Worm (Caenorhabditis elegans) whole organism, L1 larva: ENCODE results near the gene F28H7.3.

ENCODE experiments used
- Y116A8C.19 ChIP-seq: sonication (generic microtip); optimal IDR thresholded peaks from 2 replicates; lab custom pipeline; 2016; ENCODE audit warnings: missing compliant biosample characterization, missing genetic modification characterization, borderline replicate concordance
- aha-1 ChIP-seq: fragments of 150-350 bp; optimal IDR thresholded peaks from 2 replicates; lab custom pipeline; 2014; ENCODE audit warnings: missing biosample characterization, missing genetic modification characterization
- blmp-1 ChIP-seq: fragments of 150-350 bp; optimal IDR thresholded peaks from 2 replicates; lab custom pipeline; 2014; ENCODE audit warnings: missing biosample characterization, missing genetic modification characterization
- ceh-63 ChIP-seq: fragments of 200-800 bp; sonication (Bioruptor generic); optimal IDR thresholded peaks from 2 replicates; lab custom pipeline; 2018; ENCODE audit warnings: mild to moderate bottlenecking, missing genetic modification characterization, missing compliant biosample characterization
- ceh-82 ChIP-seq, 3 experiments: fragments of 150-350 bp in 1 of 3; sonication (generic microtip) in 2 of 3; optimal IDR thresholded peaks; 2 replicates each; lab custom pipeline; 2014 to 2017; ENCODE audit warnings: missing biosample characterization in 3 of 3, missing genetic modification characterization in 3 of 3
- dpl-1 ChIP-seq, 3 experiments: fragments of 150-350 bp in 2 of 3; sonication (generic microtip) in 1 of 3; optimal IDR thresholded peaks; 2 replicates each; lab custom pipeline; 2014 to 2017; ENCODE audit warnings: missing biosample characterization in 3 of 3, missing genetic modification characterization in 3 of 3, missing genetic modification reagents in 3 of 3
- dsc-1 ChIP-seq: sonication (generic microtip); optimal IDR thresholded peaks from 2 replicates; lab custom pipeline; 2016; ENCODE audit warnings: mild to moderate bottlenecking, missing genetic modification characterization, missing compliant biosample characterization
- efl-1 ChIP-seq, 4 experiments: fragments of 150-350 bp; optimal IDR thresholded peaks in 3 of 4; peaks in 1 of 4; 1 replicate in 1 of 4; 2 replicates in 3 of 4; lab custom pipeline; 2014; ENCODE audit warnings: missing biosample characterization in 2 of 4, missing genetic modification characterization in 2 of 4, missing genetic modification reagents in 2 of 4
- efl-3 ChIP-seq: fragments of 200-800 bp; sonication (Bioruptor generic); optimal IDR thresholded peaks from 2 replicates; lab custom pipeline; 2018; ENCODE audit warnings: mild to moderate bottlenecking, missing genetic modification characterization, missing compliant biosample characterization
- egl-13 ChIP-seq: sonication (generic microtip); optimal IDR thresholded peaks from 2 replicates; lab custom pipeline; 2016; ENCODE audit warnings: missing genotype, missing genetic modification reagents, missing genetic modification characterization, missing compliant biosample characterization
- fkh-4 ChIP-seq: sonication (generic microtip); optimal IDR thresholded peaks from 2 replicates; lab custom pipeline; 2016; ENCODE audit warnings: missing compliant biosample characterization, missing genetic modification characterization, borderline replicate concordance
- fkh-8 ChIP-seq: sonication (generic microtip); optimal IDR thresholded peaks from 2 replicates; lab custom pipeline; 2016; ENCODE audit warnings: mild to moderate bottlenecking, missing genetic modification characterization, missing compliant biosample characterization
- fos-1 ChIP-seq: fragments of 150-350 bp; optimal IDR thresholded peaks from 2 replicates; lab custom pipeline; 2014; ENCODE audit warnings: missing biosample characterization, missing genetic modification characterization
- grh-1 ChIP-seq: fragments of 200-800 bp; sonication (Bioruptor generic); IDR thresholded peaks from 2 replicates; pipeline ENCODE4 v1.3.6; 2022; ENCODE audit warnings: missing genetic modification reagents, missing genetic modification characterization, missing compliant biosample characterization
- hlh-17 ChIP-seq: fragments of 200-800 bp; sonication (Bioruptor generic); optimal IDR thresholded peaks from 2 replicates; lab custom pipeline; 2018; ENCODE audit warnings: missing genetic modification characterization, mild to moderate bottlenecking, missing compliant biosample characterization, moderate library complexity, borderline replicate concordance
- hpl-2 ChIP-seq: fragments of 150-350 bp; optimal IDR thresholded peaks from 2 replicates; lab custom pipeline; 2014; ENCODE audit warnings: missing biosample characterization, missing genetic modification reagents, missing genetic modification characterization
- isw-1 ChIP-seq: fragments of 200-800 bp; sonication (Bioruptor generic); IDR thresholded peaks from 2 replicates; pipeline ENCODE4 v1.3.6; 2022; ENCODE audit warnings: missing genetic modification characterization, missing compliant biosample characterization
- jun-1 ChIP-seq: fragments of 150-350 bp; optimal IDR thresholded peaks from 2 replicates; lab custom pipeline; 2014; ENCODE audit warnings: missing biosample characterization, missing genetic modification reagents, missing genetic modification characterization
- lin-13 ChIP-seq: fragments of 150-350 bp; optimal IDR thresholded peaks from 2 replicates; lab custom pipeline; 2014; ENCODE audit warnings: missing biosample characterization, missing genetic modification reagents, missing genetic modification characterization
- lin-35 ChIP-seq, 2 experiments: fragments of 150-350 bp; optimal IDR thresholded peaks; 2 replicates each; lab custom pipeline; 2014; ENCODE audit warnings: missing biosample characterization in 2 of 2, missing genetic modification characterization in 2 of 2, missing genetic modification reagents in 2 of 2
- lin-39 ChIP-seq: fragments of 150-350 bp; optimal IDR thresholded peaks from 2 replicates; lab custom pipeline; 2014; ENCODE audit warnings: missing biosample characterization, missing genetic modification reagents, missing genetic modification characterization
- lir-3 ChIP-seq: sonication (generic microtip); optimal IDR thresholded peaks from 2 replicates; lab custom pipeline; 2016; ENCODE audit warnings: mild to moderate bottlenecking, missing genetic modification characterization, moderate library complexity, missing compliant biosample characterization; ENCODE audit not compliant: poor library complexity
- lsy-2 ChIP-seq, 2 experiments: fragments of 150-350 bp; optimal IDR thresholded peaks; 2 replicates each; lab custom pipeline; 2014; ENCODE audit warnings: missing biosample characterization in 2 of 2, missing genetic modification characterization in 2 of 2
- mab-9 ChIP-seq: fragments of 200-800 bp; sonication (Bioruptor generic); IDR thresholded peaks from 2 replicates; pipeline ENCODE4 v1.3.6; 2022; ENCODE audit warnings: missing genetic modification reagents, missing genetic modification characterization, missing compliant biosample characterization
- mdl-1 ChIP-seq, 2 experiments: fragments of 150-350 bp; optimal IDR thresholded peaks; 2 replicates each; lab custom pipeline; 2014 to 2017; ENCODE audit warnings: missing biosample characterization in 2 of 2, missing genetic modification characterization in 2 of 2, inconsistent platforms in 1 of 2
- mep-1 ChIP-seq: fragments of 150-350 bp; optimal IDR thresholded peaks from 2 replicates; lab custom pipeline; 2014; ENCODE audit warnings: missing biosample characterization, missing genetic modification characterization
- nhr-12 ChIP-seq: sonication (generic microtip); optimal IDR thresholded peaks from 2 replicates; lab custom pipeline; 2017; ENCODE audit warnings: missing biosample characterization, missing genetic modification characterization
- nhr-237 ChIP-seq: fragments of 150-350 bp; optimal IDR thresholded peaks from 2 replicates; lab custom pipeline; 2014; ENCODE audit warnings: missing biosample characterization, missing genetic modification characterization
- nhr-28 ChIP-seq: fragments of 150-350 bp; optimal IDR thresholded peaks from 2 replicates; lab custom pipeline; 2014; ENCODE audit warnings: missing biosample characterization, missing genetic modification characterization
- nhr-47 ChIP-seq: sonication (generic microtip); optimal IDR thresholded peaks from 2 replicates; lab custom pipeline; 2016; ENCODE audit warnings: mild to moderate bottlenecking, missing genetic modification characterization, moderate library complexity, missing compliant biosample characterization
- nhr-71 ChIP-seq: sonication (generic microtip); optimal IDR thresholded peaks from 2 replicates; lab custom pipeline; 2016; ENCODE audit warnings: mild to moderate bottlenecking, missing genetic modification characterization, moderate library complexity, missing compliant biosample characterization
- nhr-84 ChIP-seq: sonication (generic microtip); optimal IDR thresholded peaks from 2 replicates; lab custom pipeline; 2017; ENCODE audit warnings: missing biosample characterization, missing genetic modification characterization
- nhr-85 ChIP-seq: sonication (generic microtip); peaks from one replicate; lab custom pipeline; 2016; ENCODE audit warnings: missing genetic modification characterization, inconsistent platforms, missing compliant biosample characterization
- pax-3 ChIP-seq: fragments of 200-800 bp; sonication (Bioruptor generic); optimal IDR thresholded peaks from 2 replicates; lab custom pipeline; 2018; ENCODE audit warnings: mild to moderate bottlenecking, missing genetic modification characterization, moderate library complexity, missing compliant biosample characterization
- pqm-1 ChIP-seq: sonication (generic microtip); optimal IDR thresholded peaks from 3 replicates; lab custom pipeline; 2017; ENCODE audit warnings: missing biosample characterization, missing genetic modification characterization
- skn-1 ChIP-seq: fragments of 150-350 bp; optimal IDR thresholded peaks from 2 replicates; lab custom pipeline; 2014; ENCODE audit warnings: missing biosample characterization, missing genetic modification characterization
- snu-23 ChIP-seq: sonication (generic microtip); optimal IDR thresholded peaks from 2 replicates; lab custom pipeline; 2016; ENCODE audit warnings: missing genetic modification characterization, missing compliant biosample characterization
- sptf-1 ChIP-seq: fragments of 150-350 bp; optimal IDR thresholded peaks from 2 replicates; lab custom pipeline; 2014; ENCODE audit warnings: missing biosample characterization, missing genetic modification characterization
- sup-37 ChIP-seq: fragments of 200-800 bp; sonication (Bioruptor generic); optimal IDR thresholded peaks from 2 replicates; lab custom pipeline; 2018; ENCODE audit warnings: mild to moderate bottlenecking, missing genetic modification characterization, missing compliant biosample characterization
- swsn-7 ChIP-seq: sonication (generic microtip); optimal IDR thresholded peaks from 2 replicates; lab custom pipeline; 2016; ENCODE audit warnings: missing genetic modification characterization, missing compliant biosample characterization
- unc-98 ChIP-seq: fragments of 200-800 bp; sonication (Bioruptor generic); IDR thresholded peaks from 2 replicates; pipeline ENCODE4 v1.3.6; 2022; ENCODE audit warnings: missing genetic modification characterization, missing compliant biosample characterization
- vab-15 ChIP-seq: sonication (generic microtip); optimal IDR thresholded peaks from 2 replicates; lab custom pipeline; 2017; ENCODE audit warnings: missing genotype, mild to moderate bottlenecking, missing genetic modification characterization, missing compliant biosample characterization
- xbp-1 ChIP-seq: sonication (generic microtip); optimal IDR thresholded peaks from 2 replicates; lab custom pipeline; 2016; ENCODE audit warnings: missing genetic modification characterization, missing compliant biosample characterization
- zip-4 ChIP-seq: fragments of 200-800 bp; sonication (Bioruptor generic); optimal IDR thresholded peaks from 2 replicates; lab custom pipeline; 2018; ENCODE audit warnings: mild to moderate bottlenecking, missing genetic modification characterization, moderate library complexity, missing compliant biosample characterization
- ztf-4 ChIP-seq: fragments of 150-350 bp; optimal IDR thresholded peaks from 2 replicates; lab custom pipeline; 2014; ENCODE audit warnings: missing biosample characterization, missing genetic modification characterization

Gene F28H7.3

DNA sequence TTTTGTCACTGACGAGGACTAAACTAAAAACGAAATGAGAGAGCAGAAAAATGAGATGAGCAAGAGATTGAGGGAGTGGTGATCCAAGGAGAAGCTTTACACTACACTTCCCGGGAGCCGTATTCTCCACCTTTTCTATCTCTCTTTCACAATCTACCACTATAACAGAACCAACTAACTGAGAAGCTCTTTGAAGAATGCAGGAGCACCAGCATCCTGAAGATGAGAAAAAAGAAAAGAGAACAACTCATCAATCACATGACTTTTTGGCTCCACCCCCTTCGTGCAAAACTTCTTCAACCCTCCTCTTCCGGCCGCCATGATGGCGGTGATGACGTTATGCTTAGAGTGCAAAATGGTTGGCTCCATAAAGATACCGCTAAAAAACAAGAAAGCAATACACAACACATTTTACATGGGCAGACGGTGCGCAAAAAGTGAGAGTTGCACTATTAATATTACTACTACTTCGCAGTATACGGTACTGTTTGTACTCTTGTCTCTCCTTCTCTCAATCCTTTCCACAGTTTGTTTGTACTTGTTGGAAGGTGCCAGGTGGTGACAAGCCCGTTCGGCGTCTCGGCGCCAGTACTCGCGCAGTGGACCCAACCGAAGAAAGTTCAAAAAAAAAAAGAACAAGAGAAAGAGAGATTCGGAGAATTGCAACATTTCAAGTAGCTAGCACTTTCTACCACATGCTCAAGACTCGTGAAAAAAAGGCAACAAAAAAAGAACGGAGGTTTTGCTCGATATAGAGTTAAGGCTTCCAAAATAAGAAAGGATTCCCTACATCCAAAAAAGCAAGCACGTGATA is 31.4 kb downstream of the F28H7.3 start (continued):
- TF ChIP-seq skn-1 (tag; lab: Kevin White, UChicago) (peak; percentile 6), hlh-17 (GFP tag; lab: Kevin White, UChicago) (no peak), nhr-84 (tag; lab: Kevin White, UChicago) (no peak), blmp-1 (tag; lab: Kevin White, UChicago) (no peak), unc-98 (GFP tag; lab: Robert Waterston, UW) (no peak), sup-37 (peak; percentile 12), nhr-71 (peak; percentile 65), jun-1 (tag; lab: Kevin White, UChicago) (no peak), snu-23 (GFP tag; lab: Kevin White, UChicago) (peak; percentile 21), mab-9 (no peak), sptf-1 (no peak), efl-1 (optimal IDR thresholded peaks at IDR 0.05; lab: Kevin White, UChicago) (no peak), efl-1 (GFP tag; optimal IDR thresholded peaks at IDR 0.05 in 1 of 2; lab: Kevin White, UChicago) (peak in 1 of 2 experiments; percentile 59), fos-1 (tag; lab: Kevin White, UChicago) (no peak), efl-3 (GFP tag; lab: Kevin White, UChicago) (no peak), lin-39 (tag; lab: Kevin White, UChicago) (peak; percentile 54), ztf-4 (tag; lab: Kevin White, UChicago) (no peak), xbp-1 (tag; lab: Kevin White, UChicago) (peak; percentile 14), hpl-2 (GFP tag; lab: Kevin White, UChicago) (no peak), ceh-82 (tag; optimal IDR thresholded peaks at IDR 0.05; lab: Kevin White, UChicago) (no peak), nhr-85 (tag; lab: Kevin White, UChicago) (no peak), lin-35 (GFP tag; optimal IDR thresholded peaks at IDR 0.05; lab: Kevin White, UChicago) (peak in 1 of 2 experiments; percentile 10), pax-3 (tag; lab: Kevin White, UChicago) (no peak), mep-1 (tag; lab: Kevin White, UChicago) (no peak), swsn-7 (no peak)

- TF ChIP-seq grh-1 (GFP tag; lab: Robert Waterston, UW) (no peak), fkh-8 (tag; lab: Kevin White, UChicago) (peak; percentile 29), mdl-1 (tag; optimal IDR thresholded peaks at IDR 0.05; lab: Kevin White, UChicago) (no peak), Y116A8C.19 (no peak), dpl-1 (GFP tag; optimal IDR thresholded peaks at IDR 0.05; lab: Kevin White, UChicago) (no peak), lsy-2 (tag; optimal IDR thresholded peaks at IDR 0.05; lab: Kevin White, UChicago) (no peak), nhr-12 (no peak), nhr-28 (tag; lab: Kevin White, UChicago) (no peak), vab-15 (tag; lab: Kevin White, UChicago) (no peak), isw-1 (GFP tag; lab: Robert Waterston, UW) (no peak), ceh-63 (no peak), zip-4 (GFP tag; lab: Kevin White, UChicago) (no peak), nhr-47 (tag; lab: Kevin White, UChicago) (no peak), fkh-4 (tag; lab: Kevin White, UChicago) (no peak), egl-13 (tag; lab: Kevin White, UChicago) (no peak), pqm-1 (no peak), aha-1 (no peak), fos-1 (tag; lab: Kevin White, UChicago) (no peak), nhr-237 (tag; lab: Kevin White, UChicago) (no peak), lir-3 (no peak), lin-13 (GFP tag; lab: Kevin White, UChicago) (no peak), mep-1 (tag; lab: Kevin White, UChicago) (no peak), blmp-1 (tag; lab: Kevin White, UChicago) (no peak), efl-1 (optimal IDR thresholded peaks at IDR 0.05; lab: Kevin White, UChicago) (no peak), efl-1 (GFP tag; optimal IDR thresholded peaks at IDR 0.05 in 1 of 2; lab: Kevin White, UChicago) (peak in 1 of 2 experiments; percentile 59), ceh-82 (tag; optimal IDR thresholded peaks at IDR 0.05; lab: Kevin White, UChicago) (no peak), dsc-1 (tag; lab: Kevin White, UChicago) (peak; percentile 60)
These were observed 32.6 kb downstream of the F28H7.3 start for ce11 chrV:10718037-10718436.
